Worm (Caenorhabditis elegans): ENCODE data around the gene C24A3.9.

The C24A3.9 gene

DNA sequence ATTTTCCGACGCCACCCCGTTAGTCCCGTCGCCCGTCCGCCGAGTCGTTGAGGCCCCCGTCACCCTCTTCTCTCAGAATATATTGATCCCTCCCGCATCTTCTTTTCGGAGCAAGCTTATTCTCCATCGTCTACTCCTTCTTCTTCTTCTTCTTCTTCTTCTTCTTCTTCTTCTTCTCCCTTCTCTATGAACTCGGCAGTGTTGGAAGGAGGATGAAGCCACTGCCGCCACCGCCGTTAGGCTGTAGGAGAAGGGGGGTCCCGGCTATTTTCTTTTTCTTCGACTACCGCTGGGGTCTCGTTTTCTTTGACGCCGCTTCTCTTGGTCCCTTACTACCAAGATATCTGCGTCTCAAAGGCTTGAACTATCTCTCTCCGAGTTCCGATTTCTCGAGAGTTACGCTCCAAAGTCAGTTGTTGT, 14.8 kb downstream of the C24A3.9 start (continued):
- TF ChIP-seq mdl-1 (tag; optimal IDR thresholded peaks at IDR 0.05) (no peak), elt-3 (tag; optimal IDR thresholded peaks at IDR 0.05) (no peak), F13H6.1 (tag; optimal IDR thresholded peaks at IDR 0.05) (peak; percentile 73), aly-2 (tag; optimal IDR thresholded peaks at IDR 0.05) (no peak), fos-1 (tag; optimal IDR thresholded peaks at IDR 0.05) (no peak), lsy-2 (tag; optimal IDR thresholded peaks at IDR 0.05) (peak in 1 of 2 experiments; percentile 41), sem-4 (tag; optimal IDR thresholded peaks at IDR 0.05) (peak; percentile 36), nhr-6 (tag; optimal IDR thresholded peaks at IDR 0.05) (no peak)

DNA sequence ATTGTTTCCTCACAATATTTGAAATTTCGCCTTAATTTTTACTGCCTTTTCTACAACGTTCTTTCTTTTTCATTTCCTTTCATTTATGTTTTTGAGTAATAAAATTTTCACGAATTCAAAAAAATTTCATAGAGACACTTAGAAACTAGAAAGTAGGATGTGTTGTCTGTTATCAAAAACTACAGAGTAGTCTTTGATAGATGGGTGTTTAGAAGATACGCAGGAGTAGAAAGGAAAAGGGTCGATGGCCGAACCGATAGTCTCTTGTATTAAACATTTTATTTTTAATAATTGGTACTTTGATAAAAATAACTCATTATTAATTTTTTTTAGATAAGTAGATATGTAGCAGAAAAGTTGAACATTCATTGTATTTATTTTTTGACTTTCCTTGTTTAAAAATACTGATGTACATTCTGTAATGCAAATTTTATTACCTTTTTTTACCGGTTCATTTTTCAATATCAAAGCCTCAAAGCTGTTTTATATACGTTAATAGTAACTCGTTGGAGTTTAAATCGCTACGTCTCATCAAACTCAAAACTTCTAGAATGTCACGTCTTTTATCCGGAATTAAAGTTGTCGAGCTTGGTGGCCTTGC, 18.4 kb downstream of the C24A3.9 start, which contains the start of gene C24A3.4:
TSS of gene C24A3.4 (plus strand) at position 551 of the 601 bp plus-strand sequence.
- no peak for TF ChIP-seq unc-39 (tag; optimal IDR thresholded peaks at IDR 0.05)
- TF ChIP-seq ama-1 (optimal IDR thresholded peaks at IDR 0.05) = no peak
- no peak for TF ChIP-seq nhr-129 (tag; optimal IDR thresholded peaks at IDR 0.05)
- no peak for TF ChIP-seq gmeb-1 (tag; optimal IDR thresholded peaks at IDR 0.05)
- TF ChIP-seq sma-9 (GFP tag; optimal IDR thresholded peaks at IDR 0.05) = no peak
- no peak for TF ChIP-seq sma-9 (tag; optimal IDR thresholded peaks at IDR 0.05)
- no peak for TF ChIP-seq nhr-77 (tag; optimal IDR thresholded peaks at IDR 0.05)
- no peak for TF ChIP-seq aly-2 (tag; optimal IDR thresholded peaks at IDR 0.05)
- TF ChIP-seq sma-3 (GFP tag; optimal IDR thresholded peaks at IDR 0.05) = no peak
- TF ChIP-seq nhr-12 (tag; optimal IDR thresholded peaks at IDR 0.05) = no peak
- no peak for TF ChIP-seq mdl-1 (tag; optimal IDR thresholded peaks at IDR 0.05)
- no peak for TF ChIP-seq sem-4 (tag; optimal IDR thresholded peaks at IDR 0.05)
- TF ChIP-seq alr-1 (tag; optimal IDR thresholded peaks at IDR 0.05) = no peak
- TF ChIP-seq ztf-11 (tag; optimal IDR thresholded peaks at IDR 0.05) = no peak
- TF ChIP-seq nhr-11 (tag; optimal IDR thresholded peaks at IDR 0.05) = no peak
- TF ChIP-seq lsy-2 (tag; optimal IDR thresholded peaks at IDR 0.05) = no peak
- no peak for TF ChIP-seq zag-1 (tag; optimal IDR thresholded peaks at IDR 0.05)

DNA sequence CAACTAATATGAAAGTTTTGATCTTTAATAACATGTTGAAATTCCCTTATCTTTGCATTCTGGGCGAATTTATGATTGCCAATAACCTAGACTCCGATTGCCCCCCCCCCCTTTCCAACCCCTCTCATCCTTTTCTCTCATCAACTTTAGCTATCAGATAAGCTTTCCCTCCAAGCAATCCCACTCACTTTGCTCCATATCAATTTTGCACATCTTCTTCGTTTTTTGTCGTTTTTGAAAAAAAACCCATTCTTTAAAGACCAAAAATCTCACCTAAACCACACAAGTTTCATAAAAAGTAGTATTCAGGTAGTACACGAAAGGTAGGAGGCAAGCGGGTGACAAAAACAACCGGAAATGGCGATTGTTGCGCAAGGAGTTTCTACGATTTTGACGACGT, 22.5 kb downstream of the C24A3.9 start, which contains the start of gene twk-18:
TSS of gene twk-18 (plus strand) at position 301 of the 400 bp plus-strand sequence.
- TF ChIP-seq nhr-6 (tag; optimal IDR thresholded peaks at IDR 0.05) (no peak), unc-39 (tag; optimal IDR thresholded peaks at IDR 0.05) (no peak), ZK546.5 (tag; optimal IDR thresholded peaks at IDR 0.05) (no peak), nhr-23 (tag; optimal IDR thresholded peaks at IDR 0.05) (no peak), ztf-11 (tag; optimal IDR thresholded peaks at IDR 0.05) (no peak), Y55F3AM.14 (GFP tag; optimal IDR thresholded peaks at IDR 0.05) (no peak), sma-9 (GFP tag; optimal IDR thresholded peaks at IDR 0.05) (no peak), sma-9 (tag; optimal IDR thresholded peaks at IDR 0.05) (no peak), mdl-1 (tag; optimal IDR thresholded peaks at IDR 0.05) (no peak), peb-1 (tag; optimal IDR thresholded peaks at IDR 0.05) (no peak), nhr-129 (tag; optimal IDR thresholded peaks at IDR 0.05) (no peak), ama-1 (optimal IDR thresholded peaks at IDR 0.05) (no peak), unc-62 (GFP tag; optimal IDR thresholded peaks at IDR 0.05) (no peak), elt-3 (tag; optimal IDR thresholded peaks at IDR 0.05) (no peak), mbf-1 (tag; optimal IDR thresholded peaks at IDR 0.05) (no peak)

DNA sequence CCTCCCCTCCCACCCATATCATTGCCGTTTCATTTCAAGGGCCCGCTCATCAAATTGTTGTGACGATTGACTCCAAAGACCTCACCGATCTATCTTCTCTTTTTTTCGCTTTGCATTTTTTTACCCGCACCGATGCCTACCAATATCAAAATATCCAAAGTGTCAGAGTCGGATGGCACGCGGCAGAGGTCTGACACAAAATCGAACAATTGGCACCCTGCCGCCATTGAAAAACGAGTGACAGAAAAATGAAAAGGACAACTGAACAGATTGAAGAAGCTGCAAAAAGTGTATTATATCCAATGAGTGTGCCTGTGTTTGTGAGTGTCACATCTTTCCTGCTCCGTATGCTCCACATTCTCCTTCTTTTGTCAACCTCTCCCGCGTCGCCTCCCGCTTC, 23.9 kb downstream of the C24A3.9 start:
- TF ChIP-seq F13H6.1 (tag; optimal IDR thresholded peaks at IDR 0.05) (peak; percentile 63), ama-1 (optimal IDR thresholded peaks at IDR 0.05) (no peak), nhr-77 (tag; optimal IDR thresholded peaks at IDR 0.05) (no peak), ztf-11 (tag; optimal IDR thresholded peaks at IDR 0.05) (no peak), nhr-129 (tag; optimal IDR thresholded peaks at IDR 0.05) (peak; percentile 50), C34F6.9 (tag; optimal IDR thresholded peaks at IDR 0.05) (peak; percentile 4), sma-3 (GFP tag; optimal IDR thresholded peaks at IDR 0.05) (no peak), gmeb-1 (tag; optimal IDR thresholded peaks at IDR 0.05) (no peak), alr-1 (tag; optimal IDR thresholded peaks at IDR 0.05) (no peak), nhr-21 (tag; optimal IDR thresholded peaks at IDR 0.05) (no peak), mab-5 (tag; optimal IDR thresholded peaks at IDR 0.05) (no peak), sem-4 (tag; optimal IDR thresholded peaks at IDR 0.05) (no peak), lin-13 (GFP tag; optimal IDR thresholded peaks at IDR 0.05) (no peak), ceh-16 (tag; optimal IDR thresholded peaks at IDR 0.05) (no peak), lsy-2 (tag; optimal IDR thresholded peaks at IDR 0.05) (peak in 1 of 2 experiments; percentile 24), peb-1 (tag; optimal IDR thresholded peaks at IDR 0.05) (no peak), nhr-237 (tag; optimal IDR thresholded peaks at IDR 0.05) (no peak), fos-1 (tag; optimal IDR thresholded peaks at IDR 0.05) (no peak), nhr-23 (tag; optimal IDR thresholded peaks at IDR 0.05) (no peak), ceh-82 (tag; optimal IDR thresholded peaks at IDR 0.05) (no peak), blmp-1 (tag; optimal IDR thresholded peaks at IDR 0.05; ENCODE audit: insufficient read depth) (no peak), skn-1 (tag; optimal IDR thresholded peaks at IDR 0.05) (no peak), nhr-6 (tag; optimal IDR thresholded peaks at IDR 0.05) (no peak), snpc-4 (tag; optimal IDR thresholded peaks at IDR 0.05) (no peak), mbf-1 (tag; optimal IDR thresholded peaks at IDR 0.05) (no peak), elt-1 (tag; optimal IDR thresholded peaks at IDR 0.05) (no peak), nhr-25 (tag; optimal IDR thresholded peaks at IDR 0.05) (no peak), aly-2 (tag; optimal IDR thresholded peaks at IDR 0.05) (no peak), unc-39 (tag; optimal IDR thresholded peaks at IDR 0.05) (no peak), Y55F3AM.14 (GFP tag; optimal IDR thresholded peaks at IDR 0.05) (peak; percentile 20), lin-11 (tag; optimal IDR thresholded peaks at IDR 0.05) (no peak)

Data from whole organism, L2 larva.